Fruit fly (Drosophila melanogaster) whole organism, embryonic: Measurements from ENCODE around the gene CG4393.

Experiments used
- CG1024 ChIP-seq: fragments of 200-800 bp; sonication (Bioruptor generic); IDR thresholded peaks from 2 replicates; pipeline ENCODE4 v1.3.6; 2022; ENCODE audit warnings: missing biosample characterization, missing genetic modification characterization
- CG10267 ChIP-seq: fragments of 200-800 bp; sonication (Bioruptor generic); optimal IDR thresholded peaks from 2 replicates; lab custom pipeline; 2018; ENCODE audit warnings: missing biosample characterization, mild to moderate bottlenecking, missing genetic modification characterization, moderate library complexity
- CG10959 ChIP-seq: fragments of 200-800 bp; sonication (Bioruptor generic); IDR thresholded peaks from 2 replicates; pipeline ENCODE4 v1.3.6; 2022; ENCODE audit warnings: missing biosample characterization, missing genetic modification characterization
- CG11695 ChIP-seq: fragments of 200-800 bp; sonication (Bioruptor generic); IDR thresholded peaks from 3 replicates; pipeline ENCODE4 v1.3.6; 2022; ENCODE audit warnings: missing biosample characterization, missing genetic modification characterization
- CG13123 ChIP-seq: fragments of 200-800 bp; sonication (Bioruptor generic); optimal IDR thresholded peaks from 2 replicates; lab custom pipeline; 2016; ENCODE audit warnings: missing biosample characterization, missing genetic modification characterization
- CG13296 ChIP-seq: fragments of 200-800 bp; sonication (Bioruptor generic); optimal IDR thresholded peaks from 3 replicates; lab custom pipeline; 2018; ENCODE audit warnings: missing biosample characterization, mild to moderate bottlenecking, missing genetic modification characterization
- CG1529 ChIP-seq: fragments of 200-800 bp; sonication (Bioruptor generic); optimal IDR thresholded peaks from 3 replicates; lab custom pipeline; 2018; ENCODE audit warnings: missing biosample characterization, missing genetic modification characterization
- CG15696 ChIP-seq: fragments of 200-800 bp; sonication (Bioruptor generic); optimal IDR thresholded peaks from 2 replicates; lab custom pipeline; 2019; ENCODE audit warnings: missing biosample characterization, mild to moderate bottlenecking, missing genetic modification characterization, moderate library complexity
- CG17328 ChIP-seq: fragments of 200-800 bp; sonication (Bioruptor generic); IDR thresholded peaks from 2 replicates; pipeline ENCODE4 v1.3.6; 2022; ENCODE audit warnings: missing biosample characterization, missing genetic modification characterization
- CG17829 ChIP-seq: fragments of 200-800 bp; optimal IDR thresholded peaks from 2 replicates; lab custom pipeline; 2019; ENCODE audit warnings: missing biosample characterization, mild to moderate bottlenecking, missing genetic modification characterization, moderate library complexity
- CG2202 ChIP-seq: fragments of 200-800 bp; sonication (Bioruptor generic); optimal IDR thresholded peaks from 2 replicates; lab custom pipeline; 2018; ENCODE audit warnings: missing biosample characterization, mild to moderate bottlenecking, missing genetic modification characterization
- CG2678 ChIP-seq: fragments of 200-800 bp; sonication (Bioruptor generic); optimal IDR thresholded peaks from 3 replicates; lab custom pipeline; 2019; ENCODE audit warnings: missing biosample characterization, mild to moderate bottlenecking, missing genetic modification characterization, moderate library complexity
- CG2875 ChIP-seq: fragments of 200-800 bp; sonication (Bioruptor generic); optimal IDR thresholded peaks from 2 replicates; lab custom pipeline; 2017; ENCODE audit warnings: missing biosample characterization, mild to moderate bottlenecking, missing genetic modification characterization, missing genetic modification reagents
- CG32767 ChIP-seq: fragments of 200-800 bp; sonication (Bioruptor generic); IDR thresholded peaks from 2 replicates; pipeline ENCODE4 v1.3.6; 2022; ENCODE audit warnings: missing biosample characterization, missing genetic modification characterization
- CG42726 ChIP-seq: fragments of 200-800 bp; sonication (Bioruptor generic); IDR thresholded peaks from 2 replicates; pipeline ENCODE4 v1.3.6; 2022; ENCODE audit warnings: missing biosample characterization, missing genetic modification characterization; ENCODE audit not compliant: partially characterized antibody
- CG4360 ChIP-seq: fragments of 200-800 bp; sonication (Bioruptor generic); IDR thresholded peaks from 2 replicates; pipeline ENCODE4 v1.3.6; 2022; ENCODE audit warnings: missing biosample characterization, missing genetic modification characterization
- CG4404 ChIP-seq: fragments of 200-800 bp; sonication (Bioruptor generic); IDR thresholded peaks from 2 replicates; pipeline ENCODE4 v1.3.6; 2022; ENCODE audit warnings: missing biosample characterization, missing genetic modification characterization
- CG4820 ChIP-seq: fragments of 200-800 bp; sonication (Bioruptor generic); optimal IDR thresholded peaks from 3 replicates; lab custom pipeline; 2016; ENCODE audit warnings: missing biosample characterization, missing genetic modification characterization
- CG8359 ChIP-seq: fragments of 200-800 bp; sonication (Bioruptor generic); optimal IDR thresholded peaks from 2 replicates; lab custom pipeline; 2017; ENCODE audit warnings: missing biosample characterization, mild to moderate bottlenecking, missing genetic modification characterization, borderline replicate concordance
- CG8765 ChIP-seq: fragments of 200-800 bp; sonication (Bioruptor generic); IDR thresholded peaks from 2 replicates; pipeline ENCODE4 v1.3.6; 2022; ENCODE audit warnings: missing biosample characterization, missing genetic modification characterization
- CG9727 ChIP-seq: fragments of 200-800 bp; sonication (Bioruptor generic); optimal IDR thresholded peaks from 3 replicates; lab custom pipeline; 2017; ENCODE audit warnings: missing biosample characterization, mild to moderate bottlenecking, missing genetic modification characterization
- D ChIP-seq, 2 experiments: fragments of 200-800 bp in 1 of 2; fragments of >200 bp in 1 of 2; sonication (Bioruptor generic) in 1 of 2; optimal IDR thresholded peaks; 2 replicates in 1 of 2; 3 replicates in 1 of 2; lab custom pipeline; 2017; ENCODE audit warnings: mild to moderate bottlenecking in 1 of 2, missing biosample characterization in 1 of 2, missing genetic modification characterization in 1 of 2, missing genetic modification reagents in 1 of 2
- Doc2 ChIP-seq: fragments of 200-800 bp; sonication (Bioruptor generic); IDR thresholded peaks from 2 replicates; pipeline ENCODE4 v1.3.6; 2022; ENCODE audit warnings: missing biosample characterization, missing genetic modification characterization
- Gug ChIP-seq: fragments of 200-800 bp; sonication (Bioruptor generic); IDR thresholded peaks from 4 replicates; pipeline ENCODE4 v1.3.6; 2022; ENCODE audit warnings: missing biosample characterization, missing genetic modification characterization
- Hsf ChIP-seq: fragments of 200-800 bp; sonication (Bioruptor generic); optimal IDR thresholded peaks from 3 replicates; lab custom pipeline; 2016; ENCODE audit warnings: missing biosample characterization, missing genetic modification characterization
- Lim3 ChIP-seq: fragments of 200-800 bp; sonication (Bioruptor generic); IDR thresholded peaks from 2 replicates; pipeline ENCODE4 v1.3.6; 2022; ENCODE audit warnings: missing biosample characterization, missing genetic modification characterization
- NC2α ChIP-seq: fragments of 200-800 bp; sonication (Bioruptor generic); optimal IDR thresholded peaks from 2 replicates; lab custom pipeline; 2016; ENCODE audit warnings: missing biosample characterization, missing genetic modification characterization
- NC2β ChIP-seq: fragments of 200-800 bp; sonication (Bioruptor generic); optimal IDR thresholded peaks from 2 replicates; lab custom pipeline; 2016; ENCODE audit warnings: missing biosample characterization, missing genetic modification characterization
- Ptx1 ChIP-seq: fragments of 200-800 bp; sonication (Bioruptor generic); IDR thresholded peaks from 2 replicates; pipeline ENCODE4 v1.3.6; 2022; ENCODE audit warnings: missing biosample characterization, missing genetic modification characterization
- Xbp1 ChIP-seq: fragments of 200-800 bp; sonication (Bioruptor generic); optimal IDR thresholded peaks from 3 replicates; lab custom pipeline; 2016; ENCODE audit warnings: missing biosample characterization, mild to moderate bottlenecking, missing genetic modification characterization
- Xrp1 ChIP-seq: fragments of 200-800 bp; sonication (Bioruptor generic); IDR thresholded peaks from 2 replicates; pipeline ENCODE4 v1.3.6; 2022; ENCODE audit warnings: missing biosample characterization, missing genetic modification characterization
- ara ChIP-seq: fragments of 200-800 bp; sonication (Bioruptor generic); IDR thresholded peaks from 2 replicates; pipeline ENCODE4 v1.3.6; 2022; ENCODE audit warnings: missing biosample characterization, missing genetic modification characterization
- az2 ChIP-seq: fragments of 200-800 bp; sonication (Bioruptor generic); optimal IDR thresholded peaks from 3 replicates; lab custom pipeline; 2016; ENCODE audit warnings: missing biosample characterization, missing genetic modification characterization
- bcd ChIP-seq: fragments of 200-800 bp; sonication (Bioruptor generic); optimal IDR thresholded peaks from 2 replicates; lab custom pipeline; 2017; ENCODE audit warnings: missing biosample characterization, mild to moderate bottlenecking, missing genetic modification characterization
- btn ChIP-seq: fragments of 200-800 bp; sonication (Bioruptor generic); optimal IDR thresholded peaks from 2 replicates; lab custom pipeline; 2016; ENCODE audit warnings: missing biosample characterization, missing genetic modification characterization
- eyg ChIP-seq: fragments of 200-800 bp; sonication (Bioruptor generic); optimal IDR thresholded peaks from 3 replicates; lab custom pipeline; 2016; ENCODE audit warnings: missing biosample characterization, missing genetic modification characterization
- fd96Cb ChIP-seq: fragments of 200-800 bp; sonication (Bioruptor generic); optimal IDR thresholded peaks from 2 replicates; lab custom pipeline; 2018; ENCODE audit warnings: missing biosample characterization, mild to moderate bottlenecking, missing genetic modification characterization, moderate library complexity
- gro ChIP-seq: fragments of 200-800 bp; sonication (Bioruptor generic); optimal IDR thresholded peaks from 2 replicates; lab custom pipeline; 2016; ENCODE audit warnings: missing biosample characterization, missing genetic modification characterization
- gt ChIP-seq: fragments of 200-800 bp; sonication (Bioruptor generic); IDR thresholded peaks from 2 replicates; pipeline ENCODE4 v1.3.6; 2022; ENCODE audit warnings: missing biosample characterization, missing genetic modification characterization
- inv ChIP-seq: fragments of 200-800 bp; sonication (Bioruptor generic); IDR thresholded peaks from 2 replicates; pipeline ENCODE4 v1.3.6; 2022; ENCODE audit warnings: missing biosample characterization, missing genetic modification characterization; ENCODE audit not compliant: partially characterized antibody
- lab ChIP-seq: fragments of 200-800 bp; sonication (Bioruptor generic); optimal IDR thresholded peaks from 3 replicates; lab custom pipeline; 2017; ENCODE audit warnings: missing biosample characterization, missing genetic modification characterization, mild to moderate bottlenecking, moderate library complexity, missing genetic modification reagents
- lilli ChIP-seq: fragments of 200-800 bp; sonication (Bioruptor generic); optimal IDR thresholded peaks from 3 replicates; lab custom pipeline; 2016; ENCODE audit warnings: missing biosample characterization, missing genetic modification characterization
- nerfin-1 ChIP-seq: fragments of 200-800 bp; sonication (Bioruptor generic); optimal IDR thresholded peaks from 3 replicates; lab custom pipeline; 2019; ENCODE audit warnings: missing biosample characterization, mild to moderate bottlenecking, missing genetic modification characterization, moderate library complexity
- pita ChIP-seq: fragments of 200-800 bp; sonication (Bioruptor generic); optimal IDR thresholded peaks from 2 replicates; lab custom pipeline; 2017; ENCODE audit warnings: missing biosample characterization, mild to moderate bottlenecking, missing genetic modification characterization
- sens ChIP-seq: fragments of 200-800 bp; sonication (Bioruptor generic); peaks from one replicate; lab custom pipeline; 2016; ENCODE audit warnings: missing biosample characterization, missing genetic modification characterization
- stwl ChIP-seq: fragments of 200-800 bp; sonication (Bioruptor generic); optimal IDR thresholded peaks from 3 replicates; lab custom pipeline; 2018; ENCODE audit warnings: missing biosample characterization, mild to moderate bottlenecking, missing genetic modification characterization, moderate library complexity
- trem ChIP-seq: fragments of 200-800 bp; optimal IDR thresholded peaks from 3 replicates; lab custom pipeline; 2019; ENCODE audit warnings: missing biosample characterization, mild to moderate bottlenecking, missing genetic modification characterization, moderate library complexity
- unpg ChIP-seq: fragments of 200-800 bp; sonication (Bioruptor generic); optimal IDR thresholded peaks from 3 replicates; lab custom pipeline; 2018; ENCODE audit warnings: missing biosample characterization, mild to moderate bottlenecking, missing genetic modification characterization, moderate library complexity
- zf30C ChIP-seq: fragments of 200-800 bp; sonication (Bioruptor generic); optimal IDR thresholded peaks from 3 replicates; lab custom pipeline; 2018; ENCODE audit warnings: missing biosample characterization, mild to moderate bottlenecking, missing genetic modification characterization

The CG4393 gene

DNA sequence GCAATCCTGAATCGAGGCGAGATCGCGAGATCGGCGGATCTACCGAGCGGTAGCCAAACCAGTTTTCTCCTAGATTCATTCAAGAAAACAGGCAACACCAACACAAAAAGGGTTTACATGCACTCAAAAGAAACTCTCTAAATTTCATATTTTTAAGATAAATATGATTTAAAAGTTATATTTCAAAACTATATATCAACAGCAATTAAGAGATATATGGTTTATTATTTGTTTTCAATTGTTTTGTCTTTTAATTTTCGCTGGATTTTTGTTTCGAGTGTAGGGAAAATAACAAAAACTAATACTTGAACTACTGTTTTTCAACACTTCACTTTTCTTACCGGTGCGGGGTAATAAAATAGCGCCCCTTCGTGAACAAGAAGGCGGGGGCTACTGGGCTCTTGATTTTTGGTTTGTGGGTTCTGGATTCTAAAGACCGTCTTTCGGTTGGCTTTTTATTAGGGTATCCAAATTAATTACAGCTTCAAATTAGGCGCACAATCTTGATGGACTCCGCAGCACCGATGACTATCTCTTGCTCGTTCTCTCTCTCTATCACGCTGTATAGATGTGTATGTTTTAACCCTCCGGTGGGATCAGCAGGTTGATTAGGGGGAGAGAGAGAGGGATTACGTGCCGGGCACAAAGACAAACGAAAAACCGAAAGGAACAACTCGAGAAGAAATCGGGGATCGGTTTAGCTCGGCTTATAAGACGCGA is 39.4 kb downstream of the CG4393 start (continued):
- TF ChIP-seq CG17829 (tag; lab: Kevin White, UChicago) (peak; percentile 77), inv (GFP tag; lab: Robert Waterston, UW) (no peak), sens (peak; percentile 88), CG17328 (GFP tag; lab: Robert Waterston, UW) (peak; percentile 40), pita (GFP tag; lab: Kevin White, UChicago) (no peak), unpg (GFP tag; lab: Kevin White, UChicago) (peak; percentile 56), btn (GFP tag; lab: Kevin White, UChicago) (no peak), CG13296 (GFP tag; lab: Kevin White, UChicago) (no peak), az2 (peak; percentile 34), Gug (no peak), fd96Cb (tag; lab: Kevin White, UChicago) (peak; percentile 43), CG13123 (no peak), bcd (GFP tag; lab: Kevin White, UChicago) (peak; percentile 47), trem (peak; percentile 47), CG11695 (GFP tag; lab: Robert Waterston, UW) (0 out of 3 replicates have a peak, but pooled peaks have one; percentile 26), CG32767 (GFP tag; lab: Robert Waterston, UW) (0 out of 2 replicates have a peak, but pooled peaks have one; percentile 15), stwl (tag; lab: Kevin White, UChicago) (peak; percentile 17), D (optimal IDR thresholded peaks at IDR 0.05; lab: Kevin White, UChicago) (no peak), D (GFP tag; optimal IDR thresholded peaks at IDR 0.05; lab: Kevin White, UChicago) (peak; percentile 33), Xbp1 (GFP tag; lab: Kevin White, UChicago) (peak; percentile 7), CG1024 (GFP tag; lab: Robert Waterston, UW) (peak; percentile 13; the same call in 1 of the 2 replicates), NC2β (GFP tag; lab: Kevin White, UChicago) (peak; percentile 12), CG8359 (peak; percentile 44), gt (GFP tag; lab: Robert Waterston, UW) (no peak), NC2α (GFP tag; lab: Kevin White, UChicago) (no peak), CG9727 (GFP tag; lab: Kevin White, UChicago) (peak; percentile 80), Ptx1 (GFP tag; lab: Robert Waterston, UW) (no peak), Doc2 (GFP tag; lab: Robert Waterston, UW) (no peak), CG2202 (tag; lab: Kevin White, UChicago) (peak; percentile 45), CG4360 (GFP tag; lab: Robert Waterston, UW) (0 out of 2 replicates have a peak, but pooled peaks have one; percentile 33), Lim3 (GFP tag; lab: Robert Waterston, UW) (no peak), nerfin-1 (tag; lab: Kevin White, UChicago) (peak; percentile 28), CG2678 (tag; lab: Kevin White, UChicago) (peak; percentile 43), CG4404 (GFP tag; lab: Robert Waterston, UW) (peak; percentile 51; the same call in 1 of the 2 replicates), ara (GFP tag; lab: Robert Waterston, UW) (peak; percentile 67), Xrp1 (GFP tag; lab: Robert Waterston, UW) (peak; percentile 84), zf30C (peak; percentile 70), eyg (GFP tag; lab: Kevin White, UChicago) (no peak), CG4820 (GFP tag; lab: Kevin White, UChicago) (peak; percentile 29), Hsf (GFP tag; lab: Kevin White, UChicago) (peak; percentile 6), CG8765 (GFP tag; lab: Robert Waterston, UW) (peak; percentile 9; the same call in 1 of the 2 replicates), CG42726 (GFP tag; lab: Robert Waterston, UW) (no peak), lilli (GFP tag; lab: Kevin White, UChicago) (peak; percentile 3), CG10267 (peak; percentile 79), CG10959 (0 out of 2 replicates have a peak, but pooled peaks have one; percentile 7), gro (no peak), lab (peak; percentile 9), CG2875 (no peak), CG1529 (GFP tag; lab: Kevin White, UChicago) (peak; percentile 17), CG15696 (peak; percentile 82)
